Fruit fly (Drosophila melanogaster): ENCODE measurements around the gene SkpA.
"Not testable (repeated sequence)": the region's sequence is repeated elsewhere in the genome, so short reads cannot be mapped to it uniquely, and the experiment has no call there.

SkpA gene

DNA sequence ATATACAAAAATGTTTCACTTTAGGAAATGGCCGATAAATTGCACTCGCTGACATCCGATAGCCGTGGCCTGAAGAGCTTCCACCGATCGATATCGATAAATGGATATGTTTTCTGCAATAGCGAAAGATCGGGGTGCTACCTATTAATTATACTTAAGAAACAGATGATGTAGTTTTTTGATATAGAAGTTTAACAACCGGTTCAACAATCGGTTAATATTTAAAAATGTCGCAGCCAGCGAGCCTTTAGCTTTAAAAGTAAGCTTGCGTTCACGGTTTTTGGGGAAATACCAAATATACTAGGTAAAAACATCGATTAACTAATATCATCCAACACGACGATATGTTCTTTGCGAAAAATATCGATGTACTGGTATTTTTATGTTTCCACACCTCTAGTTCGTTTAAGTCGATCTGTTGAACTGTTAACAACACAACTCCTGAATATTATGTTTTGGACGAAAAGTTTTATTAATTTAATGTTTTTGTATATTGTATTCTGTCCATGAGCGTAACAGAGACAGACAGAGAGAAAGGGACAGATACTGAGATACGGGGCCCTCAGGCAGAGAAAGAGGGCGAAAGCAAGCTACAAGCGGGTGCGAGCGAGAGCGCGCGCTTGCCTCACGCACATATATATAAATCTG, 20.3 kb upstream of the SkpA start, which contains the start of gene Dredd:
Gene Dredd (minus strand): TSS at position 51 of the 648 bp plus-strand sequence.
- TF ChIP-seq CG9705 (GFP tag; optimal IDR thresholded peaks at IDR 0.05) (no peak), Sp1 (GFP tag; optimal IDR thresholded peaks at IDR 0.05) (peak; percentile 13), foxo (GFP tag; optimal IDR thresholded peaks at IDR 0.05) (peak in 1 of 2 experiments; percentile 3), dsf (GFP tag; optimal IDR thresholded peaks at IDR 0.05; ENCODE audit: borderline replicate concordance) (no peak), Hnf4 (GFP tag; optimal IDR thresholded peaks at IDR 0.05) (peak; percentile 6), fru (GFP tag; optimal IDR thresholded peaks at IDR 0.05) (peak; percentile 18), Rel (GFP tag; optimal IDR thresholded peaks at IDR 0.05) (no peak), Rel (tag; optimal IDR thresholded peaks at IDR 0.05) (peak; percentile 71), psq (GFP tag; optimal IDR thresholded peaks at IDR 0.05) (peak; percentile 2)

DNA sequence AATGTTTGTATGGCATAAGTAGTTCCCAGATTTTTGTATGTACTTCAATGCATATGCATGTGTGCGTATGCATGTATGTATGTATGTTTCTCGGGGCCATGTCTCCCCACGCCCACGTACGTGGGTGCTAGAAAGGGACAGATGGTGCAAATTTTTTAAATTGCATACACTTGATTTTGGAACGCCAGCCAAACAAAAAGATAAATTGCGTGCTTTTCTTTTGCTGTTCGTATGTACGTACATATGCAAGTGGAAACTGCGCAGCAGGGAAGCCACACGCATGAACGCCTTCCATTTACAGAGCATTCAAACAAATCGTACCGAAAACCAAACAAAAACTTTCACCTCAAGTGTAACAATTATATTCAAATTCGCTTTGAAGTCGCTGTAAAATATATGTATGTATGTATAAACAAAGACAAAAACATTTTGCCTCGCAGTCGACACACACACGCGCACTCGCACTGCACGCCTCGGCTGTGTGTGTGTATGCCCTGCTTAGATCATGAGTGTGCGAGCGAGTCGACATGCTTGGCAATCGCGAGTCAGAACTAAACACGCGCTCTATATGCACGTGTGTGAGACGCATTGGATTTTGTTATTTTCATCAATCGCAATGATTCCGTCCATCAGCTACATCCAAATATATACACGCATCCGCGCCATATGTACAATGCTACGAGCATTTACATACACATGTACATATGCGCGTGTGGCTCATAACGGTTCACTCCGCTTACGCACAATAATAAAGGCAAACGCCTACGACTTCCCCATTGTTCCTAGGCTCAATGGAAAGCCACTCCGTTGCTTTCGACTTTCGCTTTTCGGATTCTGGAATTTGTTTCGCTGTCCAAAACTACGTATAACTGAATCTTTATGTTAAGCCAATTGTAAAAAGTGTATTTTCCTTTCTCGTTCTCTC, 19.0 kb upstream of the SkpA start:
- TF ChIP-seq N (GFP tag; optimal IDR thresholded peaks at IDR 0.05) (peak; percentile 21), Dif (GFP tag; optimal IDR thresholded peaks at IDR 0.05; ENCODE audit: partially characterized antibody) (peak; percentile 23), HLH106 (tag; optimal IDR thresholded peaks at IDR 0.05) (no peak), h (GFP tag; optimal IDR thresholded peaks at IDR 0.05) (peak; percentile 12)

DNA sequence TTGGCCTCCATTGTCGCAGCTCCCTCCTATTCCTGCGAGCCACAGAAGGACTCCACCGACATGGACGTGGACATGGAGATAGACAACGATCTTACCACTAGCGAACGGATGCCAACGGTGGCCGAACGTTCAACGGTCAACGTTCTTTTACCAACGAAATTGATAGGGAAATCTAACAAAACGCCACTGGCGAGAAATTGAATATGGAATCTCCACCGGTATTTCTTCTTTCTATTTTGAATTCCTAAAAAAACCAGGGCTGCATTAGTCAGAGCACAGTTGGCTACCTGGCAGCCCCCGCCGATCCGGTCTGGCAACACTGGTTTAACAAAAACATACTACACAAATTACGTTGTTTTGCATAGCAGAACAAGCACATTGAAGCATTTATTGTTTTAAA, 11.5 kb upstream of the SkpA start, which contains the start of gene CG13367:
Gene CG13367 (plus strand): TSS at position 301 of the 400 bp plus-strand sequence.
- not testable (repeated sequence) for TF ChIP-seq sv (GFP tag; optimal IDR thresholded peaks at IDR 0.05); dl (GFP tag; optimal IDR thresholded peaks at IDR 0.05; ENCODE audit: insufficient read depth in 1 of 2, partially characterized antibody in 2 of 2); OdsH (GFP tag; optimal IDR thresholded peaks at IDR 0.05)

DNA sequence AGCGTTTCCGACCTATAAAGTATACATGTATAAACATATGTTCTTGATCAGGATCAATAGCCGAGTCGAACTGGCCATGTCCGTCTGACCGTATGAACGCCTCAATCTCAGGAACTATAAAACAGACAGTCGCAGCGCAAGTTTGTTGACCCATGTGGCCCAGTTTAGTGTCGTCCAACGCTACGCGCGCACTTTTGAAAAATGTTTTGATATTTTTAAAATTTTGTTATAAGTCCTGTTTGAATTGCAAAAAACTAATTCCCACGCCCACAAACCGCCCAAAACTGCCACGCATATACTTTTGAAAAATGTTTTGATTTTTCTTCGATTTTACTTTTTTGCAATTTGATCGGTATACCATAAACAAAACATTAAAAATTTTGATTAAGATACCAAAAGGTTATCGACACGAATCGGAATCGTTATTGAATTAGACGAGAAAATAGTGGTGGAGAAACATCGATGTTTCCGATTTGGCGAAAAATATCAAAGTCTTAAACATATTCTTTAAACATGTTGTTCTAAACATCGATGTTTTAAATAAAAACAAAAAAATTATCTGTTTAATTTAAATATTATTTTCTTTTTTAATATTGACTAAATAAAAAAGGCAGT, 9.4 kb upstream of the SkpA start:
- TF ChIP-seq Myc (optimal IDR thresholded peaks at IDR 0.05) (no peak), OdsH (GFP tag; optimal IDR thresholded peaks at IDR 0.05) (no peak), Hnf4 (GFP tag; optimal IDR thresholded peaks at IDR 0.05) (no peak), CrebA (GFP tag; optimal IDR thresholded peaks at IDR 0.05; ENCODE audit: borderline replicate concordance) (no peak), Rel (GFP tag; optimal IDR thresholded peaks at IDR 0.05) (no peak), Rel (tag; optimal IDR thresholded peaks at IDR 0.05) (no peak), CG9705 (GFP tag; optimal IDR thresholded peaks at IDR 0.05) (no peak), Hr83 (GFP tag; optimal IDR thresholded peaks at IDR 0.05; ENCODE audit: poor library complexity, severe bottlenecking) (no peak), h (GFP tag; optimal IDR thresholded peaks at IDR 0.05) (no peak), rgr (GFP tag; optimal IDR thresholded peaks at IDR 0.05) (no peak), tai (GFP tag; optimal IDR thresholded peaks at IDR 0.05) (no peak), Jra (GFP tag; optimal IDR thresholded peaks at IDR 0.05) (no peak)

DNA sequence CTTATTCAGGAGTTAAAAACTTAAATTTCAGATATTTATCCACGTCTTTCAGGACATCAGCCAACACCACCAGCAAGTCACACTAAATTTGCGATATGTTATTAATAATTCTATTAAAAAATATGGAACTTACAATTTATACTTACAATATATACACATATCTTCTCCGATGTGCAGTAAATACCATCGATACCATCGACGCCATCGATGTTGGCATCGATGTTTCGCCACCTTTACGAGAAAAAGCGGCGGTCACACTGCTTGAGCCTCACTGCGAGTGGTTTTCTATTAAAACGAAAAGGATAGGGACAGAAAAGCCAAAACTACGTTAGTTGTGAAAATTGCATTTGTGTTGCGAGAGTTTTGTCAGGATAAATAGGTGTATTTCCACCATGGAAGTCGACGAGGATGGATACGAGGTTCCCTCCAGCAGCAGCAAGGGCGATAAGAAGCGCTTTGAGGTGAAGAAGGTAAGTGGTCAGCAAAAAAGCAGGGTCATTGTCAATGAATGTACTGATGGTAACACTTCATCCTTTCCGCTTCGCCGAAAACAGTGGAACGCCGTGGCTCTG, 8.8 kb upstream of the SkpA start, which contains the start of gene Roc1a:
Gene Roc1a (plus strand): TSS at position 249 of the 572 bp plus-strand sequence.
- TF ChIP-seq CrebA (GFP tag; optimal IDR thresholded peaks at IDR 0.05; ENCODE audit: borderline replicate concordance) (no peak), dl (GFP tag; optimal IDR thresholded peaks at IDR 0.05; ENCODE audit: insufficient read depth in 1 of 2, partially characterized antibody in 2 of 2) (no peak), sage (GFP tag; optimal IDR thresholded peaks at IDR 0.05) (no peak), woc (GFP tag; optimal IDR thresholded peaks at IDR 0.05) (no peak), Hr78 (GFP tag; optimal IDR thresholded peaks at IDR 0.05) (no peak), jim (GFP tag; optimal IDR thresholded peaks at IDR 0.05) (no peak), fru (GFP tag; optimal IDR thresholded peaks at IDR 0.05) (no peak), tai (GFP tag; optimal IDR thresholded peaks at IDR 0.05) (no peak), sv (GFP tag; optimal IDR thresholded peaks at IDR 0.05) (no peak), Hnf4 (GFP tag; optimal IDR thresholded peaks at IDR 0.05) (no peak), dsf (GFP tag; optimal IDR thresholded peaks at IDR 0.05; ENCODE audit: borderline replicate concordance) (no peak), Dif (GFP tag; optimal IDR thresholded peaks at IDR 0.05; ENCODE audit: partially characterized antibody) (no peak), Hr83 (GFP tag; optimal IDR thresholded peaks at IDR 0.05; ENCODE audit: poor library complexity, severe bottlenecking) (peak; percentile 10), HLH106 (tag; optimal IDR thresholded peaks at IDR 0.05) (peak; percentile 34), dmrt93B (GFP tag; optimal IDR thresholded peaks at IDR 0.05) (no peak), foxo (GFP tag; optimal IDR thresholded peaks at IDR 0.05) (peak in 1 of 2 experiments; percentile 39), Myc (optimal IDR thresholded peaks at IDR 0.05) (no peak), rgr (GFP tag; optimal IDR thresholded peaks at IDR 0.05) (no peak), usp (GFP tag; optimal IDR thresholded peaks at IDR 0.05) (no peak), brk (GFP tag; optimal IDR thresholded peaks at IDR 0.05) (no peak), Sp1 (GFP tag; optimal IDR thresholded peaks at IDR 0.05) (peak; percentile 11), GATAd (GFP tag; optimal IDR thresholded peaks at IDR 0.05) (no peak), lola (GFP tag; optimal IDR thresholded peaks at IDR 0.05) (no peak), pan (optimal IDR thresholded peaks at IDR 0.05) (no peak), OdsH (GFP tag; optimal IDR thresholded peaks at IDR 0.05) (no peak), Dfd (GFP tag; optimal IDR thresholded peaks at IDR 0.05) (no peak), ey (GFP tag; optimal IDR thresholded peaks at IDR 0.05) (no peak), br (GFP tag; optimal IDR thresholded peaks at IDR 0.05) (no peak)
